Fruit fly (Drosophila melanogaster): ENCODE results near the gene CG42327.

Gene CG42327

dm6 chr3R:11665925-11666687, 10.2 kb downstream of the CG42327 start (continued):
- no peak for TF ChIP-seq ranshi (GFP tag; IDR thresholded peaks at IDR 0.05)
- TF ChIP-seq CG18619 (GFP tag; optimal IDR thresholded peaks at IDR 0.05): no peak
- TF ChIP-seq CG18599 (GFP tag; optimal IDR thresholded peaks at IDR 0.05): no peak
- TF ChIP-seq phol (tag; optimal IDR thresholded peaks at IDR 0.05): no peak
- peak; percentile 11 for TF ChIP-seq CG13894 (tag; optimal IDR thresholded peaks at IDR 0.05)
- no peak for TF ChIP-seq B-H2 (GFP tag; optimal IDR thresholded peaks at IDR 0.05)
- no peak for TF ChIP-seq Awh (GFP tag; IDR thresholded peaks at IDR 0.05)
- TF ChIP-seq mirr (GFP tag; optimal IDR thresholded peaks at IDR 0.05): peak; percentile 82
- TF ChIP-seq Side (GFP tag; optimal IDR thresholded peaks at IDR 0.05): no peak
- 0 out of 2 replicates have a peak, but pooled peaks have one; percentile 21 for TF ChIP-seq sens-2 (GFP tag; IDR thresholded peaks at IDR 0.05)
- no peak for TF ChIP-seq CG12071 (GFP tag; optimal IDR thresholded peaks at IDR 0.05)
- TF ChIP-seq CG3407 (GFP tag; optimal IDR thresholded peaks at IDR 0.05): no peak
- TF ChIP-seq CG4617 (GFP tag; optimal IDR thresholded peaks at IDR 0.05; ENCODE audit: borderline replicate concordance): no peak
- TF ChIP-seq Bdp1 (GFP tag; optimal IDR thresholded peaks at IDR 0.05): no peak
- TF ChIP-seq CG11723 (GFP tag; optimal IDR thresholded peaks at IDR 0.05): no peak
- peak; percentile 34 for TF ChIP-seq CG17359 (tag; optimal IDR thresholded peaks at IDR 0.05)
- no peak for TF ChIP-seq h (optimal IDR thresholded peaks at IDR 0.05)
- no peak for TF ChIP-seq CG10147 (GFP tag; optimal IDR thresholded peaks at IDR 0.05)
- TF ChIP-seq CG31365 (tag; optimal IDR thresholded peaks at IDR 0.05): no peak
- TF ChIP-seq danr (GFP tag; IDR thresholded peaks at IDR 0.05): no peak
- TF ChIP-seq CG9609 (GFP tag; optimal IDR thresholded peaks at IDR 0.05): no peak
- TF ChIP-seq Camta (GFP tag; optimal IDR thresholded peaks at IDR 0.05): no peak
- TF ChIP-seq ken (GFP tag; IDR thresholded peaks at IDR 0.05): no peak
- no peak for TF ChIP-seq kni (GFP tag; optimal IDR thresholded peaks at IDR 0.05)
- no peak for TF ChIP-seq CG7928 (GFP tag; optimal IDR thresholded peaks at IDR 0.05)
- no peak for TF ChIP-seq ERR (GFP tag; optimal IDR thresholded peaks at IDR 0.05)
- TF ChIP-seq ftz-f1 (GFP tag; optimal IDR thresholded peaks at IDR 0.05): peak; percentile 40
- no peak for TF ChIP-seq cad (GFP tag; optimal IDR thresholded peaks at IDR 0.05)
- no peak for TF ChIP-seq CG13624 (GFP tag; optimal IDR thresholded peaks at IDR 0.05)
- TF ChIP-seq CG10543 (GFP tag; optimal IDR thresholded peaks at IDR 0.05): peak; percentile 25
- TF ChIP-seq Neu2 (GFP tag; optimal IDR thresholded peaks at IDR 0.05; ENCODE audit: borderline replicate concordance): no peak
- TF ChIP-seq btn (GFP tag; optimal IDR thresholded peaks at IDR 0.05): no peak
- TF ChIP-seq CG14050 (GFP tag; IDR thresholded peaks at IDR 0.05): no peak
- peak; percentile 36 for TF ChIP-seq caup (GFP tag; optimal IDR thresholded peaks at IDR 0.05; ENCODE audit: severe bottlenecking)
- TF ChIP-seq CG32772 (GFP tag; IDR thresholded peaks at IDR 0.05): no peak
- TF ChIP-seq tx (GFP tag; optimal IDR thresholded peaks at IDR 0.05): no peak
- TF ChIP-seq Oaz (GFP tag; IDR thresholded peaks at IDR 0.05): no peak
- TF ChIP-seq CG2875 (GFP tag; optimal IDR thresholded peaks at IDR 0.05): no peak
- no peak for TF ChIP-seq CG32767 (GFP tag; IDR thresholded peaks at IDR 0.05)
- no peak for TF ChIP-seq Gug (GFP tag; IDR thresholded peaks at IDR 0.05)
- TF ChIP-seq da (GFP tag; optimal IDR thresholded peaks at IDR 0.05): no peak
- TF ChIP-seq CG2712 (tag; optimal IDR thresholded peaks at IDR 0.05): no peak
- TF ChIP-seq Dek (tag; optimal IDR thresholded peaks at IDR 0.05): peak; percentile 41
- peak in 1 of 2 experiments; percentile 63 for TF ChIP-seq Hr78 (GFP tag; optimal IDR thresholded peaks at IDR 0.05)
- no peak for TF ChIP-seq hth (optimal IDR thresholded peaks at IDR 0.05)
- peak; percentile 85 for TF ChIP-seq sd (tag; optimal IDR thresholded peaks at IDR 0.05)
- TF ChIP-seq Drgx (GFP tag; IDR thresholded peaks at IDR 0.05): no peak
- no peak for TF ChIP-seq Hand (GFP tag; optimal IDR thresholded peaks at IDR 0.05)
- TF ChIP-seq NFAT (GFP tag; IDR thresholded peaks at IDR 0.05): no peak
- TF ChIP-seq CG12391 (tag; optimal IDR thresholded peaks at IDR 0.05): peak; percentile 3
